Fruit fly (Drosophila melanogaster): Measurements from ENCODE around the gene C901.

dm6 chrX:10952386-10952785 lies 14.5 kb downstream of the C901 start, which contains the start of gene Rab9Fb:
- TF ChIP-seq cnc (optimal IDR thresholded peaks at IDR 0.05) (no peak), bab1 (GFP tag; optimal IDR thresholded peaks at IDR 0.05) (no peak), CG1620 (GFP tag; optimal IDR thresholded peaks at IDR 0.05) (no peak), pad (GFP tag; optimal IDR thresholded peaks at IDR 0.05) (no peak), ovo (GFP tag; optimal IDR thresholded peaks at IDR 0.05) (no peak), Clk (GFP tag; optimal IDR thresholded peaks at IDR 0.05) (no peak), toe (GFP tag; optimal IDR thresholded peaks at IDR 0.05) (no peak), CG14711 (tag; optimal IDR thresholded peaks at IDR 0.05) (no peak), CG7045 (GFP tag; optimal IDR thresholded peaks at IDR 0.05) (no peak), tj (GFP tag; optimal IDR thresholded peaks at IDR 0.05) (no peak), Hr96 (GFP tag; optimal IDR thresholded peaks at IDR 0.05) (no peak), kay (GFP tag; ENCODE audit: borderline replicate concordance) (no peak)
